Worm (Caenorhabditis elegans) whole organism, early embryonic: ENCODE results near the gene Y50D4B.6.

Source experiments
- ama-1 ChIP-seq: fragments of 150-350 bp; optimal IDR thresholded peaks from 2 replicates; lab custom pipeline; 2014
- flt-1 ChIP-seq: fragments of 200-800 bp; sonication (Bioruptor generic); IDR thresholded peaks from 2 replicates; pipeline ENCODE4 v1.3.6; 2022; ENCODE audit warnings: missing genetic modification characterization, missing compliant biosample characterization
- hmg-4 ChIP-seq: fragments of 200-800 bp; sonication (Bioruptor generic); optimal IDR thresholded peaks from 2 replicates; lab custom pipeline; 2018; ENCODE audit warnings: mild to moderate bottlenecking, missing genetic modification characterization, missing compliant biosample characterization
- pes-1 ChIP-seq: fragments of 200-800 bp; sonication (Bioruptor generic); IDR thresholded peaks from 2 replicates; pipeline ENCODE4 v1.3.6; 2022; ENCODE audit warnings: missing genetic modification reagents, missing genetic modification characterization, missing compliant biosample characterization

DNA sequence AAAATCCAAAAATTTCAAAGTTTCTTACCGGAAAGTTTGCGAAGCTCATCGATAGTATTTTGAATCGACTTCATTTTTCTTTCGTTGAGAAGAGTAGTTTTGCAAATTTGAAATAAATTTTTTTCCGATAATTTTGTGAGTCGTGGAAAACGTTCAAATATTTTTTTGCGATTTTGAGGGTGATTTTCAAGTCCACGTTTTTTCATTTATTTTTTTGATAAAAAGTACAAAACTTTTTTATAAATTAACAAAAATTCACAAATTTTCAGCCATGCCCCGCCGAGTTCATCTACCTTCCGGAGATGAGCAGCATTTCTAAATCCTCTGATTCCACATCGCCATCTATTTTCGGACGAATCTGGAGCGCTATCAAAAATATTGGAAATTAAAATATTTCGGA, 16.6 kb upstream of the Y50D4B.6 start, which contains the start of gene K10C9.7:
- TF ChIP-seq flt-1 (GFP tag; lab: Robert Waterston, UW) = no peak
- TF ChIP-seq hmg-4 (GFP tag; lab: Kevin White, UChicago) = no peak
- no peak for TF ChIP-seq ama-1
- no peak for TF ChIP-seq pes-1 (GFP tag; lab: Robert Waterston, UW)
